Fruit fly (Drosophila melanogaster) whole organism, wandering third instar larva: Measurements from ENCODE around the gene crn.

ENCODE experiments used
- Abd-B ChIP-seq: fragments of >200 bp; optimal IDR thresholded peaks from 2 replicates; lab custom pipeline; 2017; ENCODE audit warnings: missing biosample characterization, missing genetic modification characterization
- Dfd ChIP-seq: fragments of >200 bp; optimal IDR thresholded peaks from 2 replicates; lab custom pipeline; 2017; ENCODE audit warnings: missing biosample characterization, missing genetic modification characterization
- Vsx2 ChIP-seq: fragments of 200-300, 225-300 bp; sonication (Bioruptor generic); optimal IDR thresholded peaks from 2 replicates; lab custom pipeline; 2018; ENCODE audit warnings: missing biosample characterization, missing genetic modification characterization; ENCODE audit not compliant: partially characterized antibody
- dsf ChIP-seq: sonication (Bioruptor generic); optimal IDR thresholded peaks from 2 replicates; lab custom pipeline; 2016; ENCODE audit warnings: missing biosample characterization, missing genetic modification characterization, borderline replicate concordance
- foxo ChIP-seq, 2 experiments: fragments of 200-800 bp; sonication (Bioruptor generic); optimal IDR thresholded peaks; 2 replicates in 1 of 2; 3 replicates in 1 of 2; lab custom pipeline; 2016 to 2017; ENCODE audit warnings: missing biosample characterization in 2 of 2, missing genetic modification characterization in 2 of 2
- jim ChIP-seq: fragments of 175-275, 200-325 bp; sonication (Bioruptor generic); optimal IDR thresholded peaks from 2 replicates; lab custom pipeline; 2016; ENCODE audit warnings: missing biosample characterization, mild to moderate bottlenecking, missing genetic modification characterization
- lola ChIP-seq: fragments of >200 bp; optimal IDR thresholded peaks from 2 replicates; lab custom pipeline; 2017; ENCODE audit warnings: missing biosample characterization, missing genetic modification characterization
- pan ChIP-seq: fragments of >200 bp; optimal IDR thresholded peaks from 2 replicates; lab custom pipeline; 2017

DNA sequence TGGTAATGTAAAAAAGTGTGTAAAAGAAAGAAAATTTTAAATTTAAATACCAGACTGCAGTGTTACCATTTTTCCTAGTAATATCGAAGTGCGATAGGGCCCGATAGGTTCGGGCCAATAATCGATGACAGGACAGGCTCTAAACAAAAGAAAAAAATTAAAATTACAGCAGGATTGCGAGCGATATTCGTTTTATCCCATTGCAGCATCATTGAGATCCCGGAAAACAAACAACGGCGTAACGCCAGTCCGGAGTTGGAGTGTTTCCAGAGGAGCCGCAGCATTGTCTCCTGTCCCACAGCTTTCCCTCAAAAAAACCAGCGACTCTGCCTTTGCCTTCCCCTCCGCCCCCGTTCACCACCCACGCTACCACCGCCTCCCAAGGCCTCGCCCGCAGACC, 24.6 kb downstream of the crn start, which contains the start of gene pcx:
- no peak for TF ChIP-seq jim (GFP tag; lab: Kevin White, UChicago)
- TF ChIP-seq Dfd, result no peak
- TF ChIP-seq Vsx2 (GFP tag; lab: Kevin White, UChicago), result no peak
- TF ChIP-seq Abd-B (GFP tag; lab: Kevin White, UChicago), result no peak
- no peak for TF ChIP-seq lola (GFP tag; lab: Kevin White, UChicago)
- TF ChIP-seq foxo (GFP tag; optimal IDR thresholded peaks at IDR 0.05; lab: Kevin White, UChicago), result no peak
- TF ChIP-seq pan, result no peak
- no peak for TF ChIP-seq dsf (GFP tag; lab: Kevin White, UChicago)
